1 fruit fly cellular context compared by ENCODE assay signal in the genomic region with DNA sequence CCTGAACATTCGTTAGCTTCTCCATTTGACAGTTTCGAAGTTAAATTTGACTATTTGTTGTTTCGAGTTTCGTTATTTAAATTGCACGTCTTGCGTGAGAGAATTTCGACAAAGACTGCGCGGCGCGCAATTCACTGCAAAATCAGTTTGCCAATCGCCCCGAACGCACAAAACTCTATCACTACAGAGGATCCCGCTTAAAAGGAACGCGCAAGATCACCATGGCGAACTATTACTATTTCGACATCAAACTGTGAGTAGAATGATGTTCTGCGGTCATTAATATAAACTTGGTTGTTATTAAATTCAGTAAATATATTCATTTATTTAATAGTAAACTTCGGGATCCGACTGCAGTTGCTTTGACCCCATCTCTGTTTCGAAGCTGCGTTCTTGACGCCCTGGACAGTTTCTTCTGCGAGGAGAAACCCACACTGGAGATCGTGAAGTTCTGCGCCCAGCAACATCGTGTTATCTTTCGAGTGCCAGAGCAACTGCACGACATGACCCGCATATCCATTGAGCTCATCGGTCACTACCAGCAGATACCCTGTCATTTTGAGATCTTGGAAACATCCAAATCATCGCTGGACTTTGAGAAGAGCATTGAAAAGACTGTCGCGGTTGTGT.
TF ChIP-seq lines count a peak whose summit lies in the region.

TSS of gene Rpp14b (plus strand) at position 43 of the 630 bp plus-strand sequence.
TSS of gene spn-A (minus strand) at position 123 of the 630 bp plus-strand sequence.

TF ChIP-seq in whole organism, embryonic, 481 proteins besides CTCF, POLR2A, EP300 and RAD21 (continued from another document and continues in another):
- TF ChIP-seq Scr (GFP tag; IDR thresholded peaks at IDR 0.05; lab: Robert Waterston, UW; ENCODE audit: partially characterized antibody): no peak
- TF ChIP-seq CG4424 (GFP tag; optimal IDR thresholded peaks at IDR 0.05; lab: Kevin White, UChicago): no peak
- TF ChIP-seq Stat92E (GFP tag; optimal IDR thresholded peaks at IDR 0.05; lab: Kevin White, UChicago): no peak
- TF ChIP-seq H15 (GFP tag; IDR thresholded peaks at IDR 0.05; lab: Robert Waterston, UW): no peak
- TF ChIP-seq dysf (GFP tag; IDR thresholded peaks at IDR 0.05; lab: Robert Waterston, UW): no peak
- no peak for TF ChIP-seq bab2 (GFP tag; optimal IDR thresholded peaks at IDR 0.05; lab: Kevin White, UChicago)
- TF ChIP-seq CG16863 (GFP tag; optimal IDR thresholded peaks at IDR 0.05; lab: Kevin White, UChicago): no peak
- TF ChIP-seq Usf (GFP tag; optimal IDR thresholded peaks at IDR 0.05; lab: Kevin White, UChicago): no peak
- no peak for TF ChIP-seq Ravus (GFP tag; IDR thresholded peaks at IDR 0.05; lab: Robert Waterston, UW)
- TF ChIP-seq CG7928 (GFP tag; optimal IDR thresholded peaks at IDR 0.05; lab: Kevin White, UChicago): no peak
- no peak for TF ChIP-seq CG16779 (GFP tag; IDR thresholded peaks at IDR 0.05; lab: Robert Waterston, UW)
- TF ChIP-seq Abd-B (GFP tag; optimal IDR thresholded peaks at IDR 0.05; lab: Kevin White, UChicago): no peak
- TF ChIP-seq sens (GFP tag; lab: Kevin White, UChicago): no peak
- TF ChIP-seq CG1792 (GFP tag; optimal IDR thresholded peaks at IDR 0.05; lab: Kevin White, UChicago): no peak
- TF ChIP-seq Ets65A (GFP tag; lab: Kevin White, UChicago): peak; percentile 81
- TF ChIP-seq ranshi (GFP tag; IDR thresholded peaks at IDR 0.05; lab: Robert Waterston, UW): no peak
- TF ChIP-seq PHDP (tag; optimal IDR thresholded peaks at IDR 0.05; lab: Kevin White, UChicago): no peak
- peak; percentile 33 for TF ChIP-seq BEAF-32 (GFP tag; optimal IDR thresholded peaks at IDR 0.05; lab: Kevin White, UChicago)
- TF ChIP-seq NC2β (GFP tag; optimal IDR thresholded peaks at IDR 0.05; lab: Kevin White, UChicago): no peak
- no peak for TF ChIP-seq TFAM (GFP tag; optimal IDR thresholded peaks at IDR 0.05; lab: Kevin White, UChicago)
- no peak for TF ChIP-seq CG6272 (GFP tag; IDR thresholded peaks at IDR 0.05; lab: Robert Waterston, UW)
- no peak for TF ChIP-seq Mrtf (GFP tag; IDR thresholded peaks at IDR 0.05; lab: Robert Waterston, UW)
- TF ChIP-seq vfl (GFP tag; optimal IDR thresholded peaks at IDR 0.05; lab: Kevin White, UChicago): no peak
- TF ChIP-seq CG1024 (GFP tag; IDR thresholded peaks at IDR 0.05; lab: Robert Waterston, UW): no peak
- TF ChIP-seq CG7987 (GFP tag; optimal IDR thresholded peaks at IDR 0.05; lab: Kevin White, UChicago): no peak
- no peak for TF ChIP-seq ash1 (GFP tag; optimal IDR thresholded peaks at IDR 0.05; lab: Kevin White, UChicago)
- TF ChIP-seq mirr (GFP tag; optimal IDR thresholded peaks at IDR 0.05; lab: Kevin White, UChicago): no peak
- TF ChIP-seq CG3995 (GFP tag; optimal IDR thresholded peaks at IDR 0.05; lab: Kevin White, UChicago): peak; percentile 1
- no peak for TF ChIP-seq wdn (GFP tag; IDR thresholded peaks at IDR 0.05; lab: Robert Waterston, UW)
- TF ChIP-seq CG7556 (GFP tag; optimal IDR thresholded peaks at IDR 0.05; lab: Kevin White, UChicago): no peak
- no peak for TF ChIP-seq Antp (GFP tag; optimal IDR thresholded peaks at IDR 0.05; lab: Kevin White, UChicago)
- TF ChIP-seq CG14710 (tag; optimal IDR thresholded peaks at IDR 0.05; lab: Kevin White, UChicago): no peak
- no peak for TF ChIP-seq CG18011 (GFP tag; optimal IDR thresholded peaks at IDR 0.05; lab: Kevin White, UChicago)
- TF ChIP-seq Six4 (GFP tag; optimal IDR thresholded peaks at IDR 0.05; lab: Kevin White, UChicago): no peak
- TF ChIP-seq sqz (GFP tag; optimal IDR thresholded peaks at IDR 0.05; lab: Kevin White, UChicago): no peak
- no peak for TF ChIP-seq CG17802 (tag; optimal IDR thresholded peaks at IDR 0.05; lab: Kevin White, UChicago)
- TF ChIP-seq bowl (GFP tag; IDR thresholded peaks at IDR 0.05; lab: Robert Waterston, UW): no peak
- TF ChIP-seq Poxn (GFP tag; IDR thresholded peaks at IDR 0.05; lab: Robert Waterston, UW): no peak
- TF ChIP-seq CG14965 (GFP tag; optimal IDR thresholded peaks at IDR 0.05; lab: Kevin White, UChicago; ENCODE audit: borderline replicate concordance): no peak
- no peak for TF ChIP-seq toy (GFP tag; IDR thresholded peaks at IDR 0.05; lab: Robert Waterston, UW)
- no peak for TF ChIP-seq br (optimal IDR thresholded peaks at IDR 0.05; lab: Kevin White, UChicago)
- no peak for TF ChIP-seq bcd (GFP tag; optimal IDR thresholded peaks at IDR 0.05; lab: Kevin White, UChicago)
- no peak for TF ChIP-seq CG11504 (tag; optimal IDR thresholded peaks at IDR 0.05; lab: Kevin White, UChicago)
- TF ChIP-seq CG18476 (GFP tag; optimal IDR thresholded peaks at IDR 0.05; lab: Kevin White, UChicago): no peak
- TF ChIP-seq CG10321 (GFP tag; IDR thresholded peaks at IDR 0.05; lab: Robert Waterston, UW): no peak
- no peak for TF ChIP-seq CG2712 (tag; optimal IDR thresholded peaks at IDR 0.05; lab: Kevin White, UChicago)
- no peak for TF ChIP-seq D19B (GFP tag; optimal IDR thresholded peaks at IDR 0.05; lab: Kevin White, UChicago)
- no peak for TF ChIP-seq vnd (GFP tag; IDR thresholded peaks at IDR 0.05; lab: Robert Waterston, UW; ENCODE audit: partially characterized antibody)
- TF ChIP-seq CG17912 (GFP tag; optimal IDR thresholded peaks at IDR 0.05; lab: Kevin White, UChicago): no peak
- peak; percentile 17 for TF ChIP-seq CG16815 (GFP tag; optimal IDR thresholded peaks at IDR 0.05; lab: Kevin White, UChicago)
- no peak for TF ChIP-seq CG10267 (tag; optimal IDR thresholded peaks at IDR 0.05; lab: Kevin White, UChicago)
- TF ChIP-seq pb (GFP tag; optimal IDR thresholded peaks at IDR 0.05; lab: Kevin White, UChicago): no peak
- no peak for TF ChIP-seq usp (GFP tag; optimal IDR thresholded peaks at IDR 0.05; lab: Kevin White, UChicago)
- no peak for TF ChIP-seq Adf1 (GFP tag; IDR thresholded peaks at IDR 0.05; lab: Robert Waterston, UW)
- 0 out of 3 replicates have a peak, but pooled peaks have one; percentile 16 for TF ChIP-seq ase (GFP tag; IDR thresholded peaks at IDR 0.05; lab: Robert Waterston, UW)
- TF ChIP-seq CG11560 (tag; IDR thresholded peaks at IDR 0.05; lab: Robert Waterston, UW): no peak
- TF ChIP-seq tio (GFP tag; optimal IDR thresholded peaks at IDR 0.05; lab: Kevin White, UChicago): no peak
- peak; percentile 63; the same call in 1 of the 3 replicates for TF ChIP-seq CG11456 (GFP tag; IDR thresholded peaks at IDR 0.05; lab: Robert Waterston, UW)
- no peak for TF ChIP-seq CG14860 (GFP tag; IDR thresholded peaks at IDR 0.05; lab: Robert Waterston, UW; ENCODE audit: partially characterized antibody)
- no peak for TF ChIP-seq hth (optimal IDR thresholded peaks at IDR 0.05; lab: Kevin White, UChicago)
- no peak for TF ChIP-seq gce (GFP tag; IDR thresholded peaks at IDR 0.05; lab: Robert Waterston, UW)
- no peak for TF ChIP-seq dati (GFP tag; IDR thresholded peaks at IDR 0.05; lab: Robert Waterston, UW)
- TF ChIP-seq sr (GFP tag; IDR thresholded peaks at IDR 0.05; lab: Robert Waterston, UW): no peak
- TF ChIP-seq en (GFP tag; optimal IDR thresholded peaks at IDR 0.05; lab: Kevin White, UChicago): no peak
- no peak for TF ChIP-seq CG32767 (GFP tag; IDR thresholded peaks at IDR 0.05; lab: Robert Waterston, UW)
- TF ChIP-seq Nf-YB (GFP tag; optimal IDR thresholded peaks at IDR 0.05; lab: Kevin White, UChicago): no peak
- no peak for TF ChIP-seq CG9876 (GFP tag; optimal IDR thresholded peaks at IDR 0.05; lab: Kevin White, UChicago)
- TF ChIP-seq Hr3 (GFP tag; optimal IDR thresholded peaks at IDR 0.05; lab: Kevin White, UChicago): no peak
- TF ChIP-seq nerfin-2 (GFP tag; IDR thresholded peaks at IDR 0.05; lab: Robert Waterston, UW; ENCODE audit: partially characterized antibody): no peak
- no peak for TF ChIP-seq CG10979 (tag; optimal IDR thresholded peaks at IDR 0.05; lab: Kevin White, UChicago)
- no peak for TF ChIP-seq CG6791 (GFP tag; IDR thresholded peaks at IDR 0.05; lab: Robert Waterston, UW; ENCODE audit: partially characterized antibody)
- TF ChIP-seq Nf-YC (tag; optimal IDR thresholded peaks at IDR 0.05; lab: Kevin White, UChicago): no peak
- no peak for TF ChIP-seq pita (GFP tag; optimal IDR thresholded peaks at IDR 0.05; lab: Kevin White, UChicago)
- TF ChIP-seq wor (GFP tag; IDR thresholded peaks at IDR 0.05; lab: Robert Waterston, UW): no peak
- no peak for TF ChIP-seq CG6175 (GFP tag; IDR thresholded peaks at IDR 0.05; lab: Robert Waterston, UW)
- no peak for TF ChIP-seq dimm (GFP tag; IDR thresholded peaks at IDR 0.05; lab: Robert Waterston, UW)
- no peak for TF ChIP-seq Dref (GFP tag; IDR thresholded peaks at IDR 0.05; lab: Robert Waterston, UW)
- no peak for TF ChIP-seq CG6813 (GFP tag; optimal IDR thresholded peaks at IDR 0.05; lab: Kevin White, UChicago)
- TF ChIP-seq chif (GFP tag; optimal IDR thresholded peaks at IDR 0.05; lab: Kevin White, UChicago): no peak
- TF ChIP-seq Sin3A (optimal IDR thresholded peaks at IDR 0.05; lab: Kevin White, UChicago): peak; percentile 0
- no peak for TF ChIP-seq CG5180 (GFP tag; optimal IDR thresholded peaks at IDR 0.05; lab: Kevin White, UChicago)
- TF ChIP-seq Dip3 (GFP tag; optimal IDR thresholded peaks at IDR 0.05; lab: Kevin White, UChicago): no peak
- TF ChIP-seq pros (GFP tag; optimal IDR thresholded peaks at IDR 0.05; lab: Kevin White, UChicago): no peak
- TF ChIP-seq CG7963 (GFP tag; IDR thresholded peaks at IDR 0.05; lab: Robert Waterston, UW; ENCODE audit: partially characterized antibody): no peak; the same call in 2 of the 3 replicates
- no peak for TF ChIP-seq trem (tag; optimal IDR thresholded peaks at IDR 0.05; lab: Kevin White, UChicago)
- no peak for TF ChIP-seq esg (GFP tag; conservative IDR thresholded peaks at IDR 0.05; lab: Robert Waterston, UW)
- no peak for TF ChIP-seq stwl (tag; optimal IDR thresholded peaks at IDR 0.05; lab: Kevin White, UChicago)
- TF ChIP-seq CG33213 (GFP tag; optimal IDR thresholded peaks at IDR 0.05; lab: Kevin White, UChicago): no peak
- peak; percentile 13 for TF ChIP-seq CG2678 (tag; optimal IDR thresholded peaks at IDR 0.05; lab: Kevin White, UChicago)
- no peak for TF ChIP-seq Side (GFP tag; optimal IDR thresholded peaks at IDR 0.05; lab: Kevin White, UChicago)
- no peak for TF ChIP-seq Dad (GFP tag; optimal IDR thresholded peaks at IDR 0.05; lab: Kevin White, UChicago)
- TF ChIP-seq CG3065 (GFP tag; optimal IDR thresholded peaks at IDR 0.05; lab: Kevin White, UChicago): no peak
- TF ChIP-seq CG12219 (GFP tag; optimal IDR thresholded peaks at IDR 0.05; lab: Kevin White, UChicago): no peak
- peak; percentile 25 for TF ChIP-seq HmgZ (tag; optimal IDR thresholded peaks at IDR 0.05; lab: Kevin White, UChicago)
- TF ChIP-seq Dek (tag; optimal IDR thresholded peaks at IDR 0.05; lab: Kevin White, UChicago): peak; percentile 17
- peak; percentile 3 for TF ChIP-seq CG17385 (GFP tag; optimal IDR thresholded peaks at IDR 0.05; lab: Kevin White, UChicago)
- no peak for TF ChIP-seq Fer3 (tag; optimal IDR thresholded peaks at IDR 0.05; lab: Kevin White, UChicago)
- TF ChIP-seq CG6683 (GFP tag; optimal IDR thresholded peaks at IDR 0.05; lab: Kevin White, UChicago): no peak
- no peak for TF ChIP-seq CG2120 (GFP tag; optimal IDR thresholded peaks at IDR 0.05; lab: Kevin White, UChicago)
- no peak for TF ChIP-seq pan (optimal IDR thresholded peaks at IDR 0.05; lab: Kevin White, UChicago)
- no peak for TF ChIP-seq pan (GFP tag; optimal IDR thresholded peaks at IDR 0.05 in 1 of 2, IDR thresholded peaks at IDR 0.05 in 1 of 2)
- no peak for TF ChIP-seq ato (GFP tag; IDR thresholded peaks at IDR 0.05; lab: Robert Waterston, UW; ENCODE audit: partially characterized antibody)
- TF ChIP-seq fd96Cb (tag; optimal IDR thresholded peaks at IDR 0.05; lab: Kevin White, UChicago): no peak
- 0 out of 2 replicates have a peak, but pooled peaks have one; percentile 25 for TF ChIP-seq Drgx (GFP tag; IDR thresholded peaks at IDR 0.05; lab: Robert Waterston, UW)
- TF ChIP-seq chinmo (GFP tag; IDR thresholded peaks at IDR 0.05; lab: Robert Waterston, UW; ENCODE audit: partially characterized antibody): no peak
- TF ChIP-seq h (optimal IDR thresholded peaks at IDR 0.05; lab: Kevin White, UChicago): no peak
- peak; percentile 28 for TF ChIP-seq CG9817 (tag; optimal IDR thresholded peaks at IDR 0.05; lab: Kevin White, UChicago)
- no peak for TF ChIP-seq fru (optimal IDR thresholded peaks at IDR 0.05; lab: Kevin White, UChicago)
- TF ChIP-seq CG1602 (GFP tag; optimal IDR thresholded peaks at IDR 0.05; lab: Kevin White, UChicago): peak; percentile 19
- TF ChIP-seq zf30C (GFP tag; optimal IDR thresholded peaks at IDR 0.05; lab: Kevin White, UChicago): no peak
- no peak for TF ChIP-seq CG14667 (GFP tag; IDR thresholded peaks at IDR 0.05; lab: Robert Waterston, UW)
- no peak for TF ChIP-seq sna (GFP tag; IDR thresholded peaks at IDR 0.05; lab: Robert Waterston, UW; ENCODE audit: partially characterized antibody)
- no peak for TF ChIP-seq CG12071 (GFP tag; optimal IDR thresholded peaks at IDR 0.05; lab: Kevin White, UChicago)
- TF ChIP-seq CG10959 (GFP tag; IDR thresholded peaks at IDR 0.05; lab: Robert Waterston, UW): no peak
- TF ChIP-seq CG11085 (GFP tag; IDR thresholded peaks at IDR 0.05; lab: Robert Waterston, UW): no peak
- TF ChIP-seq tna (GFP tag; IDR thresholded peaks at IDR 0.05; lab: Robert Waterston, UW; ENCODE audit: partially characterized antibody): no peak
- TF ChIP-seq NfI (GFP tag; optimal IDR thresholded peaks at IDR 0.05; lab: Kevin White, UChicago): peak; percentile 10
- TF ChIP-seq sob (GFP tag; IDR thresholded peaks at IDR 0.05; lab: Robert Waterston, UW): peak; percentile 26; the same call in 1 of the 2 replicates
- TF ChIP-seq bigmax (GFP tag; optimal IDR thresholded peaks at IDR 0.05; lab: Kevin White, UChicago): no peak
- TF ChIP-seq CG17328 (GFP tag; IDR thresholded peaks at IDR 0.05; lab: Robert Waterston, UW): peak; percentile 33; the same call in 1 of the 2 replicates
- TF ChIP-seq sd (tag; optimal IDR thresholded peaks at IDR 0.05; lab: Kevin White, UChicago): no peak
- TF ChIP-seq her (GFP tag; optimal IDR thresholded peaks at IDR 0.05; lab: Kevin White, UChicago): no peak
- TF ChIP-seq trh (GFP tag; optimal IDR thresholded peaks at IDR 0.05; lab: Kevin White, UChicago): no peak
- TF ChIP-seq HLH3B (GFP tag; IDR thresholded peaks at IDR 0.05; lab: Robert Waterston, UW): no peak
- TF ChIP-seq CG4404 (GFP tag; IDR thresholded peaks at IDR 0.05; lab: Robert Waterston, UW): peak; percentile 44; the same call in 1 of the 2 replicates
- TF ChIP-seq dpn (GFP tag; optimal IDR thresholded peaks at IDR 0.05; lab: Kevin White, UChicago): no peak
- peak; percentile 40 for TF ChIP-seq Ptx1 (GFP tag; IDR thresholded peaks at IDR 0.05; lab: Robert Waterston, UW)
- 0 out of 3 replicates have a peak, but pooled peaks have one; percentile 7 for TF ChIP-seq Doc3 (GFP tag; IDR thresholded peaks at IDR 0.05; lab: Robert Waterston, UW; ENCODE audit: partially characterized antibody)
- no peak for TF ChIP-seq Hr78 (GFP tag; optimal IDR thresholded peaks at IDR 0.05; lab: Kevin White, UChicago)
